Worm (Caenorhabditis elegans): Measurements from ENCODE around the gene pqn-35.

DNA sequence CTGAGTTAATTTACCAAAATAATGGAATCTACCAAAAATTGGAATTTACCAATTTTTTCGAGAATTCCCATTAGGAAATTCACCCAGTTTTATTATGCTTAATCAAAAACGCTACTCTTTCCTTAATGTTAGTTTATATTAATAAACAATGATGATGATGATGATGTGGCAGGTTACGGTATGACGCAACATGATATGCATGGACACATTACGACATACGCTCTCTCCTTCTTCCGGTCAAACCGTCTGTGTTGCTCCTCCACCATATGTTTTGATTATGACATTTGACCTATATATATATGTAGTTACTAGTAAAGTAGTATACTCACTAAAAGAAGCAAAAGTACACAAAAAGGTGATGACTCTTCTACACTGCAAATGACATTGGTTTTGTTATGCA, 35.4 kb upstream of the pqn-35 start:
- TF ChIP-seq sem-4 (tag; optimal IDR thresholded peaks at IDR 0.05) (no peak), snpc-4 (tag; optimal IDR thresholded peaks at IDR 0.05) (no peak), skn-1 (tag; optimal IDR thresholded peaks at IDR 0.05) (no peak), lin-13 (GFP tag; optimal IDR thresholded peaks at IDR 0.05) (no peak), unc-62 (GFP tag; optimal IDR thresholded peaks at IDR 0.05) (no peak), nhr-6 (tag; optimal IDR thresholded peaks at IDR 0.05) (no peak), blmp-1 (tag; optimal IDR thresholded peaks at IDR 0.05; ENCODE audit: insufficient read depth) (no peak), fos-1 (tag; optimal IDR thresholded peaks at IDR 0.05) (no peak), ceh-16 (tag; optimal IDR thresholded peaks at IDR 0.05) (no peak), nhr-237 (tag; optimal IDR thresholded peaks at IDR 0.05) (no peak)

All from whole organism, L2 larva.